Fruit fly (Drosophila melanogaster): ENCODE results near the gene CG44422.

CG44422 gene

DNA sequence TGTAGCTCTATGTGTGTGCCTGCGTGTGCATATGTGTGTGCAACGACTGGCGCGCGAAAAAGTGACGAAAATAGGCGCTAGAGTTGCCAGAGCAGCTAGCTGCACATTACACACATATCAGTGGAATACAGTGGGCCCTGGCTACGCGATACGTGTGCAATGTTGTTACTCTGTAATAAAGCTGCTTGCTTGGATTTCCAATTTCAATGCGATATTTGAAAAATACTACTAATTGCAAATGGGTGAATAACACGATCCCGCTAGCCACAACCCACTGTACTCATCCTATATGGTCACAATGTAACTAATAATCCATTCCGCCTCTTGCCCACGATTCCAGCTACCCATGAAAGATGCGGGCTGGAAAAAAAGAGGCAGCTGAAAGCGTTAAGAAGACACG lies 48.8 kb upstream of the CG44422 start (continued):
- TF ChIP-seq lola (GFP tag; optimal IDR thresholded peaks at IDR 0.05) (peak in 1 of 3 experiments; percentile 77), HLH4C (GFP tag; IDR thresholded peaks at IDR 0.05; ENCODE audit: partially characterized antibody) (no peak), CG1024 (GFP tag; IDR thresholded peaks at IDR 0.05) (peak; percentile 93), CG6272 (GFP tag; IDR thresholded peaks at IDR 0.05) (peak; percentile 88), CG12104 (GFP tag; optimal IDR thresholded peaks at IDR 0.05) (peak; percentile 81), CG18619 (GFP tag; optimal IDR thresholded peaks at IDR 0.05) (peak; percentile 88), Poxn (GFP tag; IDR thresholded peaks at IDR 0.05) (peak; percentile 78), Hr51 (GFP tag; optimal IDR thresholded peaks at IDR 0.05) (peak; percentile 89 to 92), CG13123 (GFP tag; optimal IDR thresholded peaks at IDR 0.05) (peak; percentile 84), Drgx (GFP tag; IDR thresholded peaks at IDR 0.05) (peak; percentile 98), so (GFP tag; IDR thresholded peaks at IDR 0.05) (peak; percentile 93), Ssrp (tag; optimal IDR thresholded peaks at IDR 0.05) (peak; percentile 89), gro (GFP tag; optimal IDR thresholded peaks at IDR 0.05) (peak; percentile 86), danr (GFP tag; IDR thresholded peaks at IDR 0.05) (peak; percentile 92), CG30431 (GFP tag; optimal IDR thresholded peaks at IDR 0.05) (peak; percentile 93), Atf-2 (GFP tag; optimal IDR thresholded peaks at IDR 0.05) (peak; percentile 88), bigmax (GFP tag; optimal IDR thresholded peaks at IDR 0.05) (peak; percentile 41), oc (tag; optimal IDR thresholded peaks at IDR 0.05) (peak; percentile 92), CG7987 (GFP tag; optimal IDR thresholded peaks at IDR 0.05) (peak; percentile 72), CG31388 (GFP tag; optimal IDR thresholded peaks at IDR 0.05) (peak; percentile 83), slp2 (GFP tag; optimal IDR thresholded peaks at IDR 0.05) (peak; percentile 85), CG4730 (GFP tag; IDR thresholded peaks at IDR 0.05) (peak; percentile 89), CG4404 (GFP tag; IDR thresholded peaks at IDR 0.05) (peak; percentile 90), CG12769 (tag; optimal IDR thresholded peaks at IDR 0.05) (peak; percentile 97), twi (tag; optimal IDR thresholded peaks at IDR 0.05) (peak; percentile 72), Gug (GFP tag; IDR thresholded peaks at IDR 0.05) (peak; percentile 97), CG8359 (GFP tag; optimal IDR thresholded peaks at IDR 0.05; ENCODE audit: borderline replicate concordance) (peak; percentile 72), dimm (GFP tag; IDR thresholded peaks at IDR 0.05) (peak; percentile 86), kay (GFP tag; optimal IDR thresholded peaks at IDR 0.05) (peak; percentile 79), bcd (GFP tag; optimal IDR thresholded peaks at IDR 0.05) (peak; percentile 92), dpn (GFP tag; optimal IDR thresholded peaks at IDR 0.05) (peak; percentile 94 to 97), CG2116 (GFP tag; optimal IDR thresholded peaks at IDR 0.05) (no peak), CG6175 (GFP tag; IDR thresholded peaks at IDR 0.05) (peak; percentile 83; the same call in 2 of the 3 replicates), CG16815 (GFP tag; optimal IDR thresholded peaks at IDR 0.05) (peak; percentile 92), HHEX (GFP tag; optimal IDR thresholded peaks at IDR 0.05) (peak; percentile 92), CG4854 (GFP tag; optimal IDR thresholded peaks at IDR 0.05) (peak; percentile 85), Mrtf (GFP tag; IDR thresholded peaks at IDR 0.05) (peak; percentile 96), Tbp (GFP tag; optimal IDR thresholded peaks at IDR 0.05) (no peak), chm (GFP tag; IDR thresholded peaks at IDR 0.05) (peak; percentile 97), CG16779 (GFP tag; IDR thresholded peaks at IDR 0.05) (peak; percentile 94), hkb (optimal IDR thresholded peaks at IDR 0.05) (no peak), hkb (GFP tag; IDR thresholded peaks at IDR 0.05) (peak; percentile 97), CTCF (GFP tag; optimal IDR thresholded peaks at IDR 0.05) (peak; percentile 62), onecut (GFP tag; IDR thresholded peaks at IDR 0.05) (peak; percentile 92), CG2199 (GFP tag; IDR thresholded peaks at IDR 0.05) (peak; percentile 96), CG2120 (GFP tag; optimal IDR thresholded peaks at IDR 0.05) (peak; percentile 95), CG43689 (GFP tag; IDR thresholded peaks at IDR 0.05) (peak; percentile 87), CG32767 (GFP tag; IDR thresholded peaks at IDR 0.05) (peak; percentile 91), fu2 (GFP tag; optimal IDR thresholded peaks at IDR 0.05) (peak; percentile 74), Antp (GFP tag; optimal IDR thresholded peaks at IDR 0.05) (peak; percentile 97), CG2129 (GFP tag; IDR thresholded peaks at IDR 0.05; ENCODE audit: partially characterized antibody) (no peak), fru (optimal IDR thresholded peaks at IDR 0.05) (no peak), CG9437 (GFP tag; optimal IDR thresholded peaks at IDR 0.05) (peak; percentile 82)
